Fruit fly (Drosophila melanogaster) whole organism, embryonic: ENCODE data around the gene HIP-R.

ENCODE experiments used
- CG10321 ChIP-seq: fragments of 200-800 bp; sonication (Bioruptor generic); IDR thresholded peaks from 2 replicates; pipeline ENCODE4 v1.3.6; 2022; ENCODE audit warnings: missing biosample characterization, missing genetic modification characterization
- CG11696 ChIP-seq: fragments of 200-800 bp; sonication (Bioruptor generic); IDR thresholded peaks from 2 replicates; pipeline ENCODE4 v1.3.6; 2022; ENCODE audit warnings: missing biosample characterization, missing genetic modification characterization
- CG12104 ChIP-seq: fragments of 200-800 bp; sonication (Bioruptor generic); optimal IDR thresholded peaks from 3 replicates; lab custom pipeline; 2016; ENCODE audit warnings: missing biosample characterization, missing genetic modification characterization
- CG13123 ChIP-seq: fragments of 200-800 bp; sonication (Bioruptor generic); optimal IDR thresholded peaks from 2 replicates; lab custom pipeline; 2016; ENCODE audit warnings: missing biosample characterization, missing genetic modification characterization
- CG13775 ChIP-seq: fragments of 200-800 bp; sonication (Bioruptor generic); optimal IDR thresholded peaks from 3 replicates; lab custom pipeline; 2017; ENCODE audit warnings: missing biosample characterization, mild to moderate bottlenecking, missing genetic modification characterization
- CG15479 ChIP-seq: fragments of 200-800 bp; sonication (Bioruptor generic); optimal IDR thresholded peaks from 3 replicates; lab custom pipeline; 2019; ENCODE audit warnings: missing biosample characterization, mild to moderate bottlenecking, missing genetic modification characterization, moderate library complexity
- CG17385 ChIP-seq: fragments of 200-800 bp; sonication (Bioruptor generic); optimal IDR thresholded peaks from 3 replicates; lab custom pipeline; 2018; ENCODE audit warnings: missing biosample characterization, mild to moderate bottlenecking, missing genetic modification characterization
- CG17612 ChIP-seq: fragments of 200-800 bp; sonication (Bioruptor generic); IDR thresholded peaks from 2 replicates; pipeline ENCODE4 v1.3.6; 2022; ENCODE audit warnings: missing biosample characterization, missing genetic modification characterization
- CG17802 ChIP-seq: fragments of 200-800 bp; sonication (Bioruptor generic); optimal IDR thresholded peaks from 2 replicates; lab custom pipeline; 2018; ENCODE audit warnings: missing biosample characterization, mild to moderate bottlenecking, missing genetic modification characterization, moderate library complexity
- CG18476 ChIP-seq: fragments of 200-800 bp; sonication (Bioruptor generic); optimal IDR thresholded peaks from 2 replicates; lab custom pipeline; 2016; ENCODE audit warnings: missing biosample characterization, mild to moderate bottlenecking, missing genetic modification characterization
- CG2129 ChIP-seq: fragments of 200-800 bp; sonication (Bioruptor generic); IDR thresholded peaks from 2 replicates; pipeline ENCODE4 v1.3.6; 2022; ENCODE audit warnings: missing biosample characterization, missing genetic modification characterization; ENCODE audit not compliant: partially characterized antibody
- CG2202 ChIP-seq: fragments of 200-800 bp; sonication (Bioruptor generic); optimal IDR thresholded peaks from 2 replicates; lab custom pipeline; 2018; ENCODE audit warnings: missing biosample characterization, mild to moderate bottlenecking, missing genetic modification characterization
- CG2678 ChIP-seq: fragments of 200-800 bp; sonication (Bioruptor generic); optimal IDR thresholded peaks from 3 replicates; lab custom pipeline; 2019; ENCODE audit warnings: missing biosample characterization, mild to moderate bottlenecking, missing genetic modification characterization, moderate library complexity
- CG3065 ChIP-seq: fragments of 200-800 bp; sonication (Bioruptor generic); optimal IDR thresholded peaks from 2 replicates; lab custom pipeline; 2016; ENCODE audit warnings: missing biosample characterization, missing genetic modification characterization
- CG31365 ChIP-seq: fragments of 200-800 bp; sonication (Bioruptor generic); optimal IDR thresholded peaks from 2 replicates; lab custom pipeline; 2018; ENCODE audit warnings: missing biosample characterization, mild to moderate bottlenecking, missing genetic modification characterization
- CG32532 ChIP-seq: fragments of 200-800 bp; sonication (Bioruptor generic); IDR thresholded peaks from 2 replicates; pipeline ENCODE4 v1.3.6; 2022; ENCODE audit warnings: missing biosample characterization, missing genetic modification characterization
- CG4328 ChIP-seq: fragments of 200-800 bp; sonication (Bioruptor generic); optimal IDR thresholded peaks from 3 replicates; lab custom pipeline; 2017; ENCODE audit warnings: missing biosample characterization, missing genetic modification reagents, missing genetic modification characterization
- CG7839 ChIP-seq: fragments of 200-800 bp; sonication (Bioruptor generic); optimal IDR thresholded peaks from 3 replicates; lab custom pipeline; 2018; ENCODE audit warnings: missing biosample characterization, mild to moderate bottlenecking, missing genetic modification characterization, moderate library complexity
- CG7987 ChIP-seq: fragments of 200-800 bp; sonication (Bioruptor generic); optimal IDR thresholded peaks from 2 replicates; lab custom pipeline; 2018; ENCODE audit warnings: missing biosample characterization, mild to moderate bottlenecking, missing genetic modification characterization, moderate library complexity
- Dfd ChIP-seq, 2 experiments: fragments of >200 bp; optimal IDR thresholded peaks; 2 replicates each; lab custom pipeline; 2017; ENCODE audit warnings: missing biosample characterization in 2 of 2, missing genetic modification characterization in 2 of 2
- Dp ChIP-seq: fragments of 200-800 bp; sonication (Bioruptor generic); optimal IDR thresholded peaks from 2 replicates; lab custom pipeline; 2018; ENCODE audit warnings: missing biosample characterization, mild to moderate bottlenecking, missing genetic modification characterization, moderate library complexity
- E2f2 ChIP-seq: fragments of 200-800 bp; sonication (Bioruptor generic); IDR thresholded peaks from 2 replicates; pipeline ENCODE4 v1.3.6; 2022; ENCODE audit warnings: missing biosample characterization, missing genetic modification characterization
- Eip74EF ChIP-seq, 2 experiments: fragments of 200-800 bp in 1 of 2; fragments of >200 bp in 1 of 2; sonication (Bioruptor generic) in 1 of 2; optimal IDR thresholded peaks; 2 replicates each; lab custom pipeline; 2017 to 2019; ENCODE audit warnings: missing biosample characterization in 2 of 2, missing genetic modification characterization in 2 of 2, mild to moderate bottlenecking in 1 of 2, moderate library complexity in 1 of 2
- HHEX ChIP-seq: fragments of 200-800 bp; sonication (Bioruptor generic); optimal IDR thresholded peaks from 3 replicates; lab custom pipeline; 2017; ENCODE audit warnings: missing biosample characterization, mild to moderate bottlenecking, missing genetic modification characterization, missing genetic modification reagents
- HLH4C ChIP-seq: fragments of 200-800 bp; sonication (Bioruptor generic); IDR thresholded peaks from 3 replicates; pipeline ENCODE4 v1.3.6; 2022; ENCODE audit warnings: missing biosample characterization, missing genetic modification characterization; ENCODE audit not compliant: partially characterized antibody
- Lpt ChIP-seq: fragments of >200 bp; optimal IDR thresholded peaks from 2 replicates; lab custom pipeline; 2018; ENCODE audit warnings: missing biosample characterization, missing genetic modification characterization
- Mad ChIP-seq: fragments of 200-800 bp; sonication (Bioruptor generic); optimal IDR thresholded peaks from 2 replicates; lab custom pipeline; 2016; ENCODE audit warnings: missing biosample characterization, missing genetic modification characterization
- Mrtf ChIP-seq: fragments of 200-800 bp; sonication (Bioruptor generic); IDR thresholded peaks from 3 replicates; pipeline ENCODE4 v1.3.6; 2022; ENCODE audit warnings: missing biosample characterization, missing genetic modification characterization
- Myb ChIP-seq: fragments of 200-800 bp; sonication (Bioruptor generic); optimal IDR thresholded peaks from 2 replicates; lab custom pipeline; 2016; ENCODE audit warnings: missing biosample characterization, missing genetic modification characterization
- PHDP ChIP-seq: fragments of 200-800 bp; sonication (Bioruptor generic); optimal IDR thresholded peaks from 3 replicates; lab custom pipeline; 2018; ENCODE audit warnings: missing biosample characterization, mild to moderate bottlenecking, missing genetic modification characterization, moderate library complexity
- Trl ChIP-seq, 3 experiments: fragments of >200 bp in 2 of 3; fragments of 200-800 bp in 1 of 3; sonication (Bioruptor generic) in 1 of 3; optimal IDR thresholded peaks; 2 replicates in 1 of 3; 3 replicates in 2 of 3; lab custom pipeline; 2016 to 2017; ENCODE audit warnings: missing biosample characterization in 1 of 3, missing genetic modification characterization in 1 of 3
- Xrp1 ChIP-seq: fragments of 200-800 bp; sonication (Bioruptor generic); IDR thresholded peaks from 2 replicates; pipeline ENCODE4 v1.3.6; 2022; ENCODE audit warnings: missing biosample characterization, missing genetic modification characterization
- abd-A ChIP-seq: fragments of 200-800 bp; sonication (Bioruptor generic); optimal IDR thresholded peaks from 3 replicates; lab custom pipeline; 2019; ENCODE audit warnings: missing biosample characterization, mild to moderate bottlenecking, missing genetic modification characterization, moderate library complexity
- bowl ChIP-seq: fragments of 200-800 bp; sonication (Bioruptor generic); IDR thresholded peaks from 2 replicates; pipeline ENCODE4 v1.3.6; 2022; ENCODE audit warnings: missing biosample characterization, missing genetic modification characterization
- cato ChIP-seq: fragments of 200-800 bp; sonication (Bioruptor generic); optimal IDR thresholded peaks from 2 replicates; lab custom pipeline; 2016; ENCODE audit warnings: missing biosample characterization, missing genetic modification characterization, borderline replicate concordance
- chif ChIP-seq, 2 experiments: fragments of 200-800 bp; sonication (Bioruptor generic); optimal IDR thresholded peaks; 3 replicates each; lab custom pipeline; 2016; ENCODE audit warnings: missing biosample characterization in 2 of 2, missing genetic modification characterization in 2 of 2
- chn ChIP-seq: fragments of 200-800 bp; sonication (Bioruptor generic); optimal IDR thresholded peaks from 2 replicates; lab custom pipeline; 2016; ENCODE audit warnings: missing biosample characterization, missing genetic modification characterization
- crc ChIP-seq: fragments of 200-800 bp; sonication (Bioruptor generic); optimal IDR thresholded peaks from 2 replicates; lab custom pipeline; 2016; ENCODE audit warnings: missing biosample characterization, missing genetic modification characterization
- dimm ChIP-seq: fragments of 200-800 bp; sonication (Bioruptor generic); IDR thresholded peaks from 2 replicates; pipeline ENCODE4 v1.3.6; 2022; ENCODE audit warnings: missing biosample characterization, missing genetic modification characterization
- ftz-f1 ChIP-seq: fragments of 200-800 bp; sonication (Bioruptor generic); optimal IDR thresholded peaks from 2 replicates; lab custom pipeline; 2016; ENCODE audit warnings: missing biosample characterization, missing genetic modification characterization
- gfzf ChIP-seq: fragments of 200-800 bp; sonication (Bioruptor generic); optimal IDR thresholded peaks from 2 replicates; lab custom pipeline; 2016; ENCODE audit warnings: missing biosample characterization, mild to moderate bottlenecking, missing genetic modification characterization, moderate library complexity
- jing ChIP-seq: fragments of 200-800 bp; sonication (Bioruptor generic); optimal IDR thresholded peaks from 2 replicates; lab custom pipeline; 2018; ENCODE audit warnings: missing biosample characterization, mild to moderate bottlenecking, missing genetic modification characterization
- klu ChIP-seq: fragments of 200-800 bp; sonication (Bioruptor generic); IDR thresholded peaks from 2 replicates; pipeline ENCODE4 v1.3.6; 2022; ENCODE audit warnings: missing biosample characterization, missing genetic modification characterization
- peb ChIP-seq: fragments of 200-800 bp; sonication (Bioruptor generic); IDR thresholded peaks from 2 replicates; pipeline ENCODE4 v1.3.6; 2022; ENCODE audit warnings: missing biosample characterization, missing genetic modification characterization
- rib ChIP-seq: fragments of 200-800 bp; sonication (Bioruptor generic); IDR thresholded peaks from 2 replicates; pipeline ENCODE4 v1.3.6; 2022; ENCODE audit warnings: missing biosample characterization, missing genetic modification characterization
- twi ChIP-seq: fragments of 200-800 bp; optimal IDR thresholded peaks from 2 replicates; lab custom pipeline; 2019; ENCODE audit warnings: missing biosample characterization, mild to moderate bottlenecking, missing genetic modification characterization, moderate library complexity
- unc-4 ChIP-seq: fragments of 200-800 bp; sonication (Bioruptor generic); IDR thresholded peaks from 2 replicates; pipeline ENCODE4 v1.3.6; 2022; ENCODE audit warnings: missing biosample characterization, missing genetic modification characterization; ENCODE audit not compliant: partially characterized antibody
- vfl ChIP-seq: fragments of 200-800 bp; sonication (Bioruptor generic); optimal IDR thresholded peaks from 2 replicates; lab custom pipeline; 2016; ENCODE audit warnings: missing biosample characterization, missing genetic modification characterization
- vnd ChIP-seq: fragments of 200-800 bp; sonication (Bioruptor generic); IDR thresholded peaks from 3 replicates; pipeline ENCODE4 v1.3.6; 2022; ENCODE audit warnings: missing biosample characterization, missing genetic modification characterization; ENCODE audit not compliant: partially characterized antibody
- wek ChIP-seq: fragments of 200-800 bp; sonication (Bioruptor generic); optimal IDR thresholded peaks from 3 replicates; lab custom pipeline; 2018; ENCODE audit warnings: missing biosample characterization, mild to moderate bottlenecking, missing genetic modification characterization, moderate library complexity
- yki ChIP-seq: fragments of >200 bp; optimal IDR thresholded peaks from 3 replicates; lab custom pipeline; 2018
- zfh2 ChIP-seq: fragments of 200-800 bp; sonication (Bioruptor generic); optimal IDR thresholded peaks from 2 replicates; lab custom pipeline; 2016; ENCODE audit warnings: missing biosample characterization, missing genetic modification characterization

HIP-R gene

DNA sequence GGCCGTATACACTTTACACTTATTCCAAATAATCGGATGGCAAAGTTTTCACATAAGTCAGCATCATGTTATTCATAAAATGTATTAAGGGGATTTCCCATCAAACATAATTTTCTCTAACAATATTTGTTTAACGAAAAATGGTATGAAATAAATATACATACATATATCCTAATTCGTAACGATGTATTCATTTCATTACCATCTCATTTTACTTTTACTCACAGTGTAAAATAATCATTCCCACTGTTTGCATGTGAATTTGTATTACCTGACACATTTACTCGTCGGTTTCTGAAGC, 44.6 kb upstream of the HIP-R start (continued):
- no peak for TF ChIP-seq chif (GFP tag; optimal IDR thresholded peaks at IDR 0.05; lab: Kevin White, UChicago)
- no peak for TF ChIP-seq CG7987
- TF ChIP-seq Trl (optimal IDR thresholded peaks at IDR 0.05; lab: Kevin White, UChicago), result no peak
- TF ChIP-seq Trl (GFP tag; optimal IDR thresholded peaks at IDR 0.05; lab: Kevin White, UChicago), result no peak
- TF ChIP-seq CG7839 (tag; lab: Kevin White, UChicago), result peak; percentile 57
- no peak for TF ChIP-seq jing (GFP tag; lab: Kevin White, UChicago)
- no peak for TF ChIP-seq CG3065
- TF ChIP-seq zfh2 (GFP tag; lab: Kevin White, UChicago), result no peak
- TF ChIP-seq ftz-f1, result no peak
- no peak for TF ChIP-seq dimm (GFP tag; lab: Robert Waterston, UW)
- no peak for TF ChIP-seq twi
- no peak for TF ChIP-seq abd-A
- no peak for TF ChIP-seq chn
- peak; percentile 14 for TF ChIP-seq CG12104 (GFP tag; lab: Kevin White, UChicago)
- TF ChIP-seq Eip74EF (GFP tag; optimal IDR thresholded peaks at IDR 0.05; lab: Kevin White, UChicago), result no peak
- TF ChIP-seq E2f2 (GFP tag; lab: Robert Waterston, UW), result no peak
- no peak for TF ChIP-seq Mrtf (GFP tag; lab: Robert Waterston, UW)
- TF ChIP-seq CG2129, result no peak
- no peak for TF ChIP-seq vfl (GFP tag; lab: Kevin White, UChicago)
- TF ChIP-seq CG17802 (tag; lab: Kevin White, UChicago), result no peak
- no peak; the same call in 1 of the 2 replicates for TF ChIP-seq CG32532 (GFP tag; lab: Robert Waterston, UW)
- TF ChIP-seq CG10321 (GFP tag; lab: Robert Waterston, UW), result no peak
- no peak for TF ChIP-seq CG31365 (tag; lab: Kevin White, UChicago)
- no peak for TF ChIP-seq HLH4C (GFP tag; lab: Robert Waterston, UW)
- TF ChIP-seq cato (GFP tag; lab: Kevin White, UChicago), result no peak
- TF ChIP-seq CG2678 (tag; lab: Kevin White, UChicago), result peak; percentile 68
- TF ChIP-seq CG11696 (GFP tag; lab: Robert Waterston, UW), result no peak
- TF ChIP-seq CG17385 (GFP tag; lab: Kevin White, UChicago), result peak; percentile 29
- TF ChIP-seq Lpt (GFP tag; lab: Kevin White, UChicago), result no peak
- TF ChIP-seq Mad, result no peak
- no peak for TF ChIP-seq rib (GFP tag; lab: Robert Waterston, UW)
- no peak for TF ChIP-seq crc (GFP tag; lab: Kevin White, UChicago)
- TF ChIP-seq Dfd (GFP tag; optimal IDR thresholded peaks at IDR 0.05; lab: Kevin White, UChicago), result no peak
- TF ChIP-seq vnd (GFP tag; lab: Robert Waterston, UW), result no peak
- 0 out of 2 replicates have a peak, but pooled peaks have one; percentile 6 for TF ChIP-seq Xrp1 (GFP tag; lab: Robert Waterston, UW)
- TF ChIP-seq Dp (GFP tag; lab: Kevin White, UChicago), result no peak
- no peak for TF ChIP-seq CG15479 (GFP tag; lab: Kevin White, UChicago)
- no peak for TF ChIP-seq HHEX (GFP tag; lab: Kevin White, UChicago)
- TF ChIP-seq klu (GFP tag; lab: Robert Waterston, UW), result no peak
- peak; percentile 51 for TF ChIP-seq PHDP
- no peak for TF ChIP-seq wek (GFP tag; lab: Kevin White, UChicago)
- peak; percentile 8 for TF ChIP-seq Myb (GFP tag; lab: Kevin White, UChicago)
- no peak for TF ChIP-seq CG2202 (tag; lab: Kevin White, UChicago)
- TF ChIP-seq bowl (GFP tag; lab: Robert Waterston, UW), result no peak
- TF ChIP-seq CG4328 (GFP tag; lab: Kevin White, UChicago), result no peak
- TF ChIP-seq yki, result no peak
- no peak for TF ChIP-seq CG13123 (GFP tag; lab: Kevin White, UChicago)
- TF ChIP-seq CG17612 (GFP tag; lab: Robert Waterston, UW), result no peak
- TF ChIP-seq CG13775 (GFP tag; lab: Kevin White, UChicago), result no peak
- no peak for TF ChIP-seq CG18476 (GFP tag; lab: Kevin White, UChicago)
- no peak for TF ChIP-seq gfzf (GFP tag; lab: Kevin White, UChicago)
- TF ChIP-seq peb (GFP tag; lab: Robert Waterston, UW), result no peak
- TF ChIP-seq unc-4 (GFP tag; lab: Robert Waterston, UW), result no peak
